Fruit fly (Drosophila melanogaster) whole organism, prepupa: ENCODE measurements around the gene CG7582.

ENCODE experiments used
- Blimp-1 ChIP-seq: fragments of 200-800 bp; sonication (Bioruptor generic); optimal IDR thresholded peaks from 3 replicates; lab custom pipeline; 2017; ENCODE audit warnings: missing biosample characterization, missing genetic modification characterization, mild to moderate bottlenecking, moderate library complexity, missing genetic modification reagents
- CG6854 ChIP-seq: fragments of 200-800 bp; sonication (Bioruptor generic); optimal IDR thresholded peaks from 2 replicates; lab custom pipeline; 2017; ENCODE audit warnings: missing biosample characterization, mild to moderate bottlenecking, missing genetic modification characterization
- CG7368 ChIP-seq: fragments of 200-800 bp; sonication (Bioruptor generic); optimal IDR thresholded peaks from 3 replicates; lab custom pipeline; 2016; ENCODE audit warnings: missing biosample characterization, missing genetic modification characterization
- Gug ChIP-seq: fragments of 200-800 bp; sonication (Bioruptor generic); IDR thresholded peaks from 2 replicates; pipeline ENCODE4 v1.3.6; 2022; ENCODE audit warnings: missing biosample characterization, missing genetic modification characterization
- Hr39 ChIP-seq: fragments of 200-800 bp; sonication (Bioruptor generic); optimal IDR thresholded peaks from 2 replicates; lab custom pipeline; 2016; ENCODE audit warnings: missing biosample characterization, missing genetic modification characterization
- Lpt ChIP-seq: fragments of 200-800 bp; sonication (Bioruptor generic); optimal IDR thresholded peaks from 3 replicates; lab custom pipeline; 2016; ENCODE audit warnings: missing biosample characterization, missing genetic modification characterization
- Met ChIP-seq: fragments of 200-800 bp; sonication (Bioruptor generic); optimal IDR thresholded peaks from 3 replicates; lab custom pipeline; 2016; ENCODE audit warnings: missing biosample characterization, missing genetic modification characterization
- OdsH ChIP-seq: fragments of 200-800 bp; sonication (Bioruptor generic); optimal IDR thresholded peaks from 3 replicates; lab custom pipeline; 2016; ENCODE audit warnings: missing biosample characterization, missing genetic modification characterization
- achi ChIP-seq: fragments of 200-800 bp; sonication (Bioruptor generic); optimal IDR thresholded peaks from 3 replicates; lab custom pipeline; 2016; ENCODE audit warnings: missing biosample characterization, missing genetic modification characterization
- acj6 ChIP-seq: fragments of 200-800 bp; sonication (Bioruptor generic); optimal IDR thresholded peaks from 3 replicates; lab custom pipeline; 2016; ENCODE audit warnings: missing biosample characterization, missing genetic modification characterization
- dsx ChIP-seq: fragments of 200-800 bp; optimal IDR thresholded peaks from 3 replicates; lab custom pipeline; 2019; ENCODE audit warnings: missing biosample characterization, mild to moderate bottlenecking, missing genetic modification characterization, moderate library complexity; ENCODE audit not compliant: poor library complexity, severe bottlenecking
- spab ChIP-seq: fragments of 200-800 bp; sonication (Bioruptor generic); optimal IDR thresholded peaks from 2 replicates; lab custom pipeline; 2017; ENCODE audit warnings: missing biosample characterization, mild to moderate bottlenecking, missing genetic modification characterization, missing genetic modification reagents
- vri ChIP-seq: fragments of 200-800 bp; sonication (Bioruptor generic); optimal IDR thresholded peaks from 3 replicates; lab custom pipeline; 2016; ENCODE audit warnings: missing biosample characterization, mild to moderate bottlenecking, missing genetic modification characterization

DNA sequence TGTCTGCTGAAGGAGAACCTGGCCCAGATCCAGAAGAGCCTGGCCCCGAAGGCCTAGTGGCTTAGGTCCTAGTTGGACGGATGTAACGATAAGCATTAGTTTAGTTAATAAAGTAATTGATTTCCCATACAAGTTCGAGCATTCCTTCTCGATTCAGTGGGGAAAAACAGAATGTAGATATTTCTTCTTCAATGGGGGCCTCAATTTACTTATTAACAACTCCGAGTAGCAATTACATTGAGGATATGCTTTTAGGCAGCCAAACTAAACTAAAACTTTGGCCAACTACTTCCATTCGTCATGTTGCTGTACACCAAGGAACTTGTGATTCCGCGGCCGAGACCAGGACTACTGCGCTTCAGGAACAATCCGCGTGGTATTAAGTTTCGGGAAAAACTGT is 9.9 kb downstream of the CG7582 start, which contains the start of gene ppk19:
- TF ChIP-seq acj6 (no peak), vri (GFP tag; lab: Kevin White, UChicago) (no peak), Blimp-1 (GFP tag; lab: Kevin White, UChicago) (no peak), spab (GFP tag; lab: Kevin White, UChicago) (no peak), dsx (no peak), achi (GFP tag; lab: Kevin White, UChicago) (no peak), Hr39 (GFP tag; lab: Kevin White, UChicago) (no peak), Met (GFP tag; lab: Kevin White, UChicago) (no peak), Lpt (GFP tag; lab: Kevin White, UChicago) (no peak), CG6854 (GFP tag; lab: Kevin White, UChicago) (no peak), OdsH (GFP tag; lab: Kevin White, UChicago) (no peak), Gug (GFP tag; lab: Robert Waterston, UW) (no peak), CG7368 (GFP tag; lab: Kevin White, UChicago) (no peak)
